Worm (Caenorhabditis elegans) whole organism, L4 larva: Measurements from ENCODE around the gene Y57G11C.30.
A peak's percentile ranks its signal among the peaks of the same experiment; 100 is the strongest.

ENCODE experiments used
- D1046.2 ChIP-seq: fragments of 200-800 bp; sonication (Bioruptor generic); IDR thresholded peaks from 2 replicates; pipeline ENCODE4 v1.3.6; 2022; ENCODE audit warnings: missing genetic modification characterization, missing compliant biosample characterization
- F26F4.8 ChIP-seq: fragments of 200-800 bp; sonication (Bioruptor generic); conservative IDR thresholded peaks from 2 replicates; pipeline ENCODE4 v1.3.6; 2022; ENCODE audit warnings: missing genetic modification characterization, missing compliant biosample characterization
- F37D6.2 ChIP-seq: sonication (generic microtip); optimal IDR thresholded peaks from 2 replicates; lab custom pipeline; 2016; ENCODE audit warnings: mild to moderate bottlenecking, missing genetic modification characterization, missing compliant biosample characterization
- R02D3.7 ChIP-seq: fragments of 150-350 bp; sonication (generic microtip); optimal IDR thresholded peaks from 3 replicates; lab custom pipeline; 2014; ENCODE audit warnings: missing biosample characterization, missing genetic modification characterization
- T26A8.4 ChIP-seq: fragments of 200-800 bp; sonication (Bioruptor generic); IDR thresholded peaks from 2 replicates; pipeline ENCODE4 v1.3.6; 2022; ENCODE audit warnings: missing genetic modification characterization, missing compliant biosample characterization
- Y105C5A.15 ChIP-seq: fragments of 200-800 bp; sonication (Bioruptor generic); IDR thresholded peaks from 2 replicates; pipeline ENCODE4 v1.3.6; 2022; ENCODE audit warnings: missing genetic modification characterization, missing compliant biosample characterization
- aly-2 ChIP-seq: sonication (generic microtip); optimal IDR thresholded peaks from 2 replicates; lab custom pipeline; 2018; ENCODE audit warnings: missing biosample characterization, missing genetic modification characterization
- ama-1 ChIP-seq: fragments of 150-350 bp; optimal IDR thresholded peaks from 2 replicates; lab custom pipeline; 2014; ENCODE audit warnings: inconsistent platforms, mixed read lengths
- attf-4 ChIP-seq: sonication (generic microtip); optimal IDR thresholded peaks from 3 replicates; lab custom pipeline; 2017; ENCODE audit warnings: missing biosample characterization, missing genetic modification characterization
- ceh-20 ChIP-seq: fragments of 200-800 bp; sonication (Bioruptor generic); IDR thresholded peaks from 2 replicates; pipeline ENCODE4 v1.3.6; 2022; ENCODE audit warnings: missing genetic modification reagents, missing genetic modification characterization, missing compliant biosample characterization
- ces-1 ChIP-seq: fragments of 150-350 bp; sonication (generic microtip); optimal IDR thresholded peaks from 4 replicates; lab custom pipeline; 2014; ENCODE audit warnings: missing biosample characterization, missing genetic modification reagents, missing genetic modification characterization
- ctbp-1 ChIP-seq: fragments of 200-800 bp; sonication (Bioruptor generic); IDR thresholded peaks from 2 replicates; pipeline ENCODE4 v1.3.6; 2022; ENCODE audit warnings: missing genetic modification reagents, missing genetic modification characterization, missing compliant biosample characterization
- daf-19 ChIP-seq: fragments of 200-800 bp; sonication (Bioruptor generic); conservative IDR thresholded peaks from 2 replicates; pipeline ENCODE4 v1.3.6; 2022; ENCODE audit warnings: missing genetic modification characterization, missing compliant biosample characterization
- daf-8 ChIP-seq: fragments of 200-800 bp; sonication (Bioruptor generic); IDR thresholded peaks from 2 replicates; pipeline ENCODE4 v1.3.6; 2022; ENCODE audit warnings: missing genetic modification characterization, missing compliant biosample characterization
- dmd-9 ChIP-seq: fragments of 200-800 bp; sonication (Bioruptor generic); IDR thresholded peaks from 2 replicates; pipeline ENCODE4 v1.3.6; 2022; ENCODE audit warnings: missing genetic modification reagents, missing genetic modification characterization, missing compliant biosample characterization
- dve-1 ChIP-seq: sonication (generic microtip); optimal IDR thresholded peaks from 2 replicates; lab custom pipeline; 2017; ENCODE audit warnings: antibody characterized with exemption, mild to moderate bottlenecking, missing genetic modification characterization, missing compliant biosample characterization; ENCODE audit not compliant: insufficient read depth
- egl-27 ChIP-seq: sonication (generic microtip); optimal IDR thresholded peaks from 3 replicates; lab custom pipeline; 2017; ENCODE audit warnings: missing biosample characterization, missing genetic modification reagents, missing genetic modification characterization
- gei-8 ChIP-seq: fragments of 200-800 bp; sonication (Bioruptor generic); optimal IDR thresholded peaks from 2 replicates; lab custom pipeline; 2018; ENCODE audit warnings: mild to moderate bottlenecking, missing genetic modification characterization, missing compliant biosample characterization
- hlh-30 ChIP-seq: sonication (generic microtip); optimal IDR thresholded peaks from 2 replicates; lab custom pipeline; 2017; ENCODE audit warnings: antibody characterized with exemption, mild to moderate bottlenecking, missing genetic modification characterization, missing compliant biosample characterization; ENCODE audit not compliant: insufficient read depth
- hmg-1.1 ChIP-seq: fragments of 200-800 bp; sonication (Bioruptor generic); IDR thresholded peaks from 2 replicates; pipeline ENCODE4 v1.3.6; 2022; ENCODE audit warnings: missing genetic modification reagents, missing genetic modification characterization, missing compliant biosample characterization
- lin-1 ChIP-seq: fragments of 200-800 bp; sonication (Bioruptor generic); IDR thresholded peaks from 2 replicates; pipeline ENCODE4 v1.3.6; 2022; ENCODE audit warnings: missing genetic modification reagents, missing genetic modification characterization, missing compliant biosample characterization
- lin-13 ChIP-seq: fragments of 150-350 bp; optimal IDR thresholded peaks from 2 replicates; lab custom pipeline; 2014; ENCODE audit warnings: missing biosample characterization, missing genetic modification reagents, missing genetic modification characterization
- lin-15B ChIP-seq: fragments of 150-350 bp; sonication (generic microtip); optimal IDR thresholded peaks from 3 replicates; lab custom pipeline; 2014; ENCODE audit warnings: missing biosample characterization, missing genetic modification characterization
- lin-39 ChIP-seq: fragments of 150-350 bp; optimal IDR thresholded peaks from 2 replicates; lab custom pipeline; 2014; ENCODE audit warnings: missing biosample characterization, missing genetic modification reagents, missing genetic modification characterization
- madf-9 ChIP-seq: fragments of 200-800 bp; sonication (Bioruptor generic); conservative IDR thresholded peaks from 2 replicates; pipeline ENCODE4 v1.3.6; 2022; ENCODE audit warnings: missing genetic modification reagents, missing genetic modification characterization, missing compliant biosample characterization
- mdt-29 ChIP-seq: fragments of 200-800 bp; sonication (Bioruptor generic); IDR thresholded peaks from 2 replicates; pipeline ENCODE4 v1.3.6; 2022; ENCODE audit warnings: missing genetic modification reagents, missing genetic modification characterization, missing compliant biosample characterization
- mes-2 ChIP-seq: sonication (generic microtip); optimal IDR thresholded peaks from 2 replicates; lab custom pipeline; 2016; ENCODE audit warnings: missing genotype, mild to moderate bottlenecking, missing genetic modification characterization, missing compliant biosample characterization; ENCODE audit not compliant: poor library complexity, severe bottlenecking
- nhr-102 ChIP-seq: sonication (generic microtip); optimal IDR thresholded peaks from 2 replicates; lab custom pipeline; 2016; ENCODE audit warnings: mild to moderate bottlenecking, missing genetic modification characterization, moderate library complexity, missing compliant biosample characterization
- nhr-11 ChIP-seq: fragments of 150-350 bp; optimal IDR thresholded peaks from 2 replicates; lab custom pipeline; 2014; ENCODE audit warnings: missing biosample characterization, missing genetic modification characterization
- nhr-237 ChIP-seq: sonication (generic microtip); optimal IDR thresholded peaks from 2 replicates; lab custom pipeline; 2017; ENCODE audit warnings: missing biosample characterization, missing genetic modification characterization
- nhr-48 ChIP-seq: sonication (generic microtip); optimal IDR thresholded peaks from 2 replicates; lab custom pipeline; 2016; ENCODE audit warnings: mild to moderate bottlenecking, missing genetic modification characterization, missing compliant biosample characterization
- nhr-6 ChIP-seq: fragments of 150-350 bp; optimal IDR thresholded peaks from 2 replicates; lab custom pipeline; 2014; ENCODE audit warnings: missing biosample characterization, missing genetic modification characterization
- nhr-76 ChIP-seq: fragments of 150-350 bp; optimal IDR thresholded peaks from 2 replicates; lab custom pipeline; 2014; ENCODE audit warnings: missing biosample characterization, missing genetic modification characterization
- nhr-77 ChIP-seq: fragments of 150-350 bp; optimal IDR thresholded peaks from 2 replicates; lab custom pipeline; 2014; ENCODE audit warnings: missing biosample characterization, missing genetic modification characterization
- pha-4 ChIP-seq, 2 experiments: fragments of 150-350 bp in 1 of 2; fragments of 200-800 bp in 1 of 2; sonication (Bioruptor generic) in 1 of 2; IDR thresholded peaks in 1 of 2; optimal IDR thresholded peaks in 1 of 2; 2 replicates each; pipeline versions ENCODE4 v1.3.6 to Lab custom; 2014 to 2022; ENCODE audit warnings: missing genetic modification characterization in 2 of 2, missing genetic modification reagents in 2 of 2, missing biosample characterization in 1 of 2, missing compliant biosample characterization in 1 of 2
- php-3 ChIP-seq: fragments of 200-800 bp; sonication (Bioruptor generic); IDR thresholded peaks from 2 replicates; pipeline ENCODE4 v1.3.6; 2022; ENCODE audit warnings: missing genetic modification reagents, missing genetic modification characterization, missing compliant biosample characterization
- pqm-1 ChIP-seq: sonication (generic microtip); optimal IDR thresholded peaks from 2 replicates; lab custom pipeline; 2017; ENCODE audit warnings: missing biosample characterization, missing genetic modification characterization
- rbr-2 ChIP-seq: sonication (generic microtip); optimal IDR thresholded peaks from 2 replicates; lab custom pipeline; 2016; ENCODE audit warnings: missing genotype, missing genetic modification characterization, missing compliant biosample characterization
- saeg-2 ChIP-seq: fragments of 200-800 bp; sonication (Bioruptor generic); IDR thresholded peaks from 2 replicates; pipeline ENCODE4 v1.3.6; 2022; ENCODE audit warnings: missing genetic modification reagents, missing genetic modification characterization, missing compliant biosample characterization
- sdz-12 ChIP-seq: fragments of 200-800 bp; sonication (Bioruptor generic); optimal IDR thresholded peaks from 2 replicates; lab custom pipeline; 2018; ENCODE audit warnings: mild to moderate bottlenecking, missing genetic modification characterization, missing compliant biosample characterization
- set-16 ChIP-seq: fragments of 200-800 bp; sonication (Bioruptor generic); IDR thresholded peaks from 2 replicates; pipeline ENCODE4 v1.3.6; 2022; ENCODE audit warnings: missing genetic modification reagents, missing genetic modification characterization, missing compliant biosample characterization
- snpc-4 ChIP-seq: fragments of 150-350 bp; optimal IDR thresholded peaks from 2 replicates; lab custom pipeline; 2014; ENCODE audit warnings: missing biosample characterization, missing genetic modification characterization
- spr-3 ChIP-seq: fragments of 200-800 bp; sonication (Bioruptor generic); optimal IDR thresholded peaks from 2 replicates; lab custom pipeline; 2018; ENCODE audit warnings: mild to moderate bottlenecking, missing genetic modification characterization, missing compliant biosample characterization
- tag-97 ChIP-seq: fragments of 200-800 bp; sonication (Bioruptor generic); IDR thresholded peaks from 2 replicates; pipeline ENCODE4 v1.3.6; 2022; ENCODE audit warnings: missing genetic modification characterization, missing compliant biosample characterization
- unc-130 ChIP-seq: sonication (generic microtip); optimal IDR thresholded peaks from 2 replicates; lab custom pipeline; 2016; ENCODE audit warnings: missing genetic modification reagents, missing genetic modification characterization, missing compliant biosample characterization
- unc-62 ChIP-seq, 3 experiments: fragments of 150-350 bp in 1 of 3; sonication (generic microtip); optimal IDR thresholded peaks in 2 of 3; peaks in 1 of 3; 1 replicate in 1 of 3; 2 replicates in 2 of 3; lab custom pipeline; 2014 to 2017; ENCODE audit warnings: missing biosample characterization in 3 of 3, missing genetic modification characterization in 3 of 3, missing genetic modification reagents in 3 of 3, missing genotype in 1 of 3
- vab-7 ChIP-seq: fragments of 200-800 bp; sonication (Bioruptor generic); IDR thresholded peaks from 2 replicates; pipeline ENCODE4 v1.3.6; 2022; ENCODE audit warnings: missing genetic modification reagents, missing genetic modification characterization, missing compliant biosample characterization
- zag-1 ChIP-seq: fragments of 150-350 bp; optimal IDR thresholded peaks from 2 replicates; lab custom pipeline; 2014; ENCODE audit warnings: missing biosample characterization, missing genetic modification characterization
- zip-11 ChIP-seq: fragments of 200-800 bp; sonication (Bioruptor generic); IDR thresholded peaks from 2 replicates; pipeline ENCODE4 v1.3.6; 2022; ENCODE audit warnings: missing genetic modification characterization, missing compliant biosample characterization
- zip-2 ChIP-seq: fragments of 150-350 bp; optimal IDR thresholded peaks from 2 replicates; lab custom pipeline; 2014; ENCODE audit warnings: missing biosample characterization, missing genetic modification characterization
- ztf-11 ChIP-seq: fragments of 150-350 bp; optimal IDR thresholded peaks from 2 replicates; lab custom pipeline; 2014; ENCODE audit warnings: missing biosample characterization, missing genetic modification characterization
- ztf-7 ChIP-seq: fragments of 150-350 bp; optimal IDR thresholded peaks from 2 replicates; lab custom pipeline; 2014; ENCODE audit warnings: missing biosample characterization, missing genetic modification characterization

Gene Y57G11C.30

DNA sequence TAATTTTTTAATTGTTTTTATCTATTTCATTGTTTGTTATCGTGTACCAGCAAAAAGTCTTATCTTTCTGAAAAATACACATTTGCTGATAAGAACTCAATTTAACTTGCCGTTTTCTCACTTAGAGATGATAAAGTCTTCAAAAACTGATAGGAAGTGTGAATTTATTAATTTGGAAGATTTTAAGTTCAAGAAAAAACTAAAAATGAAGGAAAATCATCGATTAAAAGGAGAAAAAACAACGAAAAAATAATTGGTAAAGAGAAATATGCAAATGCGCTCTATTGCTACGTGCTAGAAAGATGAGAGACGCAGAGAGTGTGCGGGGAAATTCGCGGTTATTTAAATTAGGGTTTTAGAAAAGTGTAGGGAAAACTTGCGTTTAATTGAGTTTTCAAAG lies 20.7 kb downstream of the Y57G11C.30 start (continued):
- TF ChIP-seq sdz-12 (GFP tag; lab: Kevin White, UChicago) (no peak), hmg-1.1 (peak; percentile 41), D1046.2 (GFP tag; lab: Robert Waterston, UW) (no peak), R02D3.7 (tag; lab: Kevin White, UChicago) (no peak), ceh-20 (GFP tag; lab: Robert Waterston, UW) (no peak), mes-2 (no peak), pha-4 (GFP tag; IDR thresholded peaks at IDR 0.05; lab: Robert Waterston, UW) (no peak), pha-4 (tag; optimal IDR thresholded peaks at IDR 0.05; lab: Kevin White, UChicago) (no peak), vab-7 (GFP tag; lab: Robert Waterston, UW) (no peak), lin-13 (GFP tag; lab: Kevin White, UChicago) (peak; percentile 48), ama-1 (lab: Kevin White, UChicago) (no peak), F26F4.8 (GFP tag; lab: Robert Waterston, UW) (no peak), F37D6.2 (tag; lab: Kevin White, UChicago) (no peak), mdt-29 (no peak), attf-4 (tag; lab: Kevin White, UChicago) (no peak), php-3 (peak; percentile 73; the same call in 1 of the 2 replicates), zip-11 (GFP tag; lab: Robert Waterston, UW) (no peak), egl-27 (tag; lab: Kevin White, UChicago) (no peak), unc-62 (GFP tag; optimal IDR thresholded peaks at IDR 0.05 in 1 of 2; lab: Kevin White, UChicago) (no peak), unc-62 (tag; optimal IDR thresholded peaks at IDR 0.05; lab: Kevin White, UChicago) (no peak), pqm-1 (tag; lab: Kevin White, UChicago) (peak; percentile 96), nhr-76 (tag; lab: Kevin White, UChicago) (no peak), rbr-2 (tag; lab: Kevin White, UChicago) (no peak), zip-2 (tag; lab: Kevin White, UChicago) (no peak), nhr-48 (tag; lab: Kevin White, UChicago) (no peak), Y105C5A.15 (no peak), dve-1 (tag; lab: Kevin White, UChicago) (peak; percentile 62), ztf-7 (tag; lab: Kevin White, UChicago) (peak; percentile 32), snpc-4 (no peak), daf-8 (GFP tag; lab: Robert Waterston, UW) (no peak), lin-15B (tag; lab: Kevin White, UChicago) (no peak), zag-1 (tag; lab: Kevin White, UChicago) (no peak), ztf-11 (tag; lab: Kevin White, UChicago) (no peak), saeg-2 (GFP tag; lab: Robert Waterston, UW) (no peak), set-16 (GFP tag; lab: Robert Waterston, UW) (no peak), ctbp-1 (GFP tag; lab: Robert Waterston, UW) (no peak), unc-130 (GFP tag; lab: Kevin White, UChicago) (no peak), tag-97 (GFP tag; lab: Robert Waterston, UW) (no peak), lin-1 (GFP tag; lab: Robert Waterston, UW) (no peak), ces-1 (no peak), nhr-237 (tag; lab: Kevin White, UChicago) (no peak), nhr-77 (tag; lab: Kevin White, UChicago) (peak; percentile 72), nhr-11 (tag; lab: Kevin White, UChicago) (peak; percentile 74), nhr-6 (peak; percentile 89), lin-39 (tag; lab: Kevin White, UChicago) (no peak), gei-8 (GFP tag; lab: Kevin White, UChicago) (no peak), T26A8.4 (GFP tag; lab: Robert Waterston, UW) (no peak), aly-2 (no peak), madf-9 (no peak), spr-3 (GFP tag; lab: Kevin White, UChicago) (no peak), hlh-30 (tag; lab: Kevin White, UChicago) (peak; percentile 44), daf-19 (GFP tag; lab: Robert Waterston, UW) (no peak), nhr-102 (tag; lab: Kevin White, UChicago) (no peak), dmd-9 (no peak)
